Fruit fly (Drosophila melanogaster) whole organism, embryonic: Measurements from ENCODE around the gene HDAC3.

Experiments used
- CG10209 ChIP-seq: fragments of 200-800 bp; sonication (Bioruptor generic); optimal IDR thresholded peaks from 3 replicates; lab custom pipeline; 2017; ENCODE audit warnings: missing biosample characterization, mild to moderate bottlenecking, missing genetic modification characterization, missing genetic modification reagents
- CG10366 ChIP-seq: fragments of 200-800 bp; sonication (Bioruptor generic); IDR thresholded peaks from 2 replicates; pipeline ENCODE4 v1.3.6; 2022; ENCODE audit warnings: missing biosample characterization, missing genetic modification characterization
- CG10431 ChIP-seq: fragments of 200-800 bp; sonication (Bioruptor generic); optimal IDR thresholded peaks from 3 replicates; lab custom pipeline; 2018; ENCODE audit warnings: missing biosample characterization, mild to moderate bottlenecking, missing genetic modification characterization
- CG10565 ChIP-seq: fragments of 200-800 bp; sonication (Bioruptor generic); optimal IDR thresholded peaks from 3 replicates; lab custom pipeline; 2016; ENCODE audit warnings: missing biosample characterization, mild to moderate bottlenecking, missing genetic modification characterization
- CG11093 ChIP-seq: fragments of 200-800 bp; sonication (Bioruptor generic); IDR thresholded peaks from 3 replicates; pipeline ENCODE4 v1.3.6; 2022; ENCODE audit warnings: missing biosample characterization, missing genetic modification characterization
- CG11456 ChIP-seq: fragments of 200-800 bp; sonication (Bioruptor generic); IDR thresholded peaks from 3 replicates; pipeline ENCODE4 v1.3.6; 2022; ENCODE audit warnings: missing biosample characterization, missing genetic modification characterization
- CG15269 ChIP-seq: fragments of 200-800 bp; sonication (Bioruptor generic); optimal IDR thresholded peaks from 2 replicates; lab custom pipeline; 2018; ENCODE audit warnings: missing biosample characterization, mild to moderate bottlenecking, missing genetic modification characterization, moderate library complexity
- CG15601 ChIP-seq: fragments of 200-800 bp; sonication (Bioruptor generic); optimal IDR thresholded peaks from 3 replicates; lab custom pipeline; 2019; ENCODE audit warnings: missing biosample characterization, mild to moderate bottlenecking, missing genetic modification characterization, moderate library complexity
- CG17359 ChIP-seq: fragments of 200-800 bp; sonication (Bioruptor generic); optimal IDR thresholded peaks from 3 replicates; lab custom pipeline; 2018; ENCODE audit warnings: missing biosample characterization, mild to moderate bottlenecking, missing genetic modification characterization, moderate library complexity
- CG17361 ChIP-seq: fragments of 200-800 bp; sonication (Bioruptor generic); IDR thresholded peaks from 3 replicates; pipeline ENCODE4 v1.3.6; 2022; ENCODE audit warnings: missing biosample characterization, missing genetic modification characterization
- CG3163 ChIP-seq: fragments of 200-800 bp; sonication (Bioruptor generic); optimal IDR thresholded peaks from 3 replicates; lab custom pipeline; 2016; ENCODE audit warnings: missing biosample characterization, missing genetic modification characterization
- CG32532 ChIP-seq: fragments of 200-800 bp; sonication (Bioruptor generic); IDR thresholded peaks from 2 replicates; pipeline ENCODE4 v1.3.6; 2022; ENCODE audit warnings: missing biosample characterization, missing genetic modification characterization
- CG4820 ChIP-seq: fragments of 200-800 bp; sonication (Bioruptor generic); optimal IDR thresholded peaks from 3 replicates; lab custom pipeline; 2016; ENCODE audit warnings: missing biosample characterization, missing genetic modification characterization
- CG6683 ChIP-seq: fragments of 200-800 bp; sonication (Bioruptor generic); optimal IDR thresholded peaks from 2 replicates; lab custom pipeline; 2017; ENCODE audit warnings: missing biosample characterization, mild to moderate bottlenecking, missing genetic modification characterization, missing genetic modification reagents
- CG6689 ChIP-seq: fragments of 200-800 bp; sonication (Bioruptor generic); IDR thresholded peaks from 2 replicates; pipeline ENCODE4 v1.3.6; 2022; ENCODE audit warnings: missing biosample characterization, missing genetic modification characterization
- CG8089 ChIP-seq: fragments of 200-800 bp; sonication (Bioruptor generic); optimal IDR thresholded peaks from 3 replicates; lab custom pipeline; 2016; ENCODE audit warnings: missing biosample characterization, missing genetic modification characterization
- CG8388 ChIP-seq: fragments of 200-800 bp; sonication (Bioruptor generic); optimal IDR thresholded peaks from 2 replicates; lab custom pipeline; 2019; ENCODE audit warnings: missing biosample characterization, mild to moderate bottlenecking, missing genetic modification characterization, moderate library complexity
- CG8765 ChIP-seq: fragments of 200-800 bp; sonication (Bioruptor generic); IDR thresholded peaks from 2 replicates; pipeline ENCODE4 v1.3.6; 2022; ENCODE audit warnings: missing biosample characterization, missing genetic modification characterization
- CTCF ChIP-seq: fragments of 200-800 bp; sonication (Bioruptor generic); optimal IDR thresholded peaks from 2 replicates; lab custom pipeline; 2017; ENCODE audit warnings: missing biosample characterization, mild to moderate bottlenecking, missing genetic modification characterization, moderate library complexity
- CrebB ChIP-seq: fragments of 200-800 bp; sonication (Bioruptor generic); optimal IDR thresholded peaks from 3 replicates; lab custom pipeline; 2018; ENCODE audit warnings: missing biosample characterization, mild to moderate bottlenecking, missing genetic modification characterization
- Dek ChIP-seq: fragments of 200-800 bp; sonication (Bioruptor generic); optimal IDR thresholded peaks from 3 replicates; lab custom pipeline; 2019; ENCODE audit warnings: missing biosample characterization, mild to moderate bottlenecking, missing genetic modification characterization, moderate library complexity
- Doc2 ChIP-seq: fragments of 200-800 bp; sonication (Bioruptor generic); IDR thresholded peaks from 2 replicates; pipeline ENCODE4 v1.3.6; 2022; ENCODE audit warnings: missing biosample characterization, missing genetic modification characterization
- ERR ChIP-seq: fragments of 200-800 bp; sonication (Bioruptor generic); optimal IDR thresholded peaks from 2 replicates; lab custom pipeline; 2016; ENCODE audit warnings: missing biosample characterization, missing genetic modification characterization
- Elba2 ChIP-seq: fragments of 200-800 bp; sonication (Bioruptor generic); optimal IDR thresholded peaks from 3 replicates; lab custom pipeline; 2016; ENCODE audit warnings: missing biosample characterization, missing genetic modification characterization
- Gug ChIP-seq: fragments of 200-800 bp; sonication (Bioruptor generic); IDR thresholded peaks from 4 replicates; pipeline ENCODE4 v1.3.6; 2022; ENCODE audit warnings: missing biosample characterization, missing genetic modification characterization
- HLH3B ChIP-seq: fragments of 200-800 bp; sonication (Bioruptor generic); IDR thresholded peaks from 2 replicates; pipeline ENCODE4 v1.3.6; 2022; ENCODE audit warnings: missing biosample characterization, missing genetic modification characterization
- Hmx ChIP-seq: fragments of 200-800 bp; sonication (Bioruptor generic); optimal IDR thresholded peaks from 2 replicates; lab custom pipeline; 2016; ENCODE audit warnings: missing biosample characterization, missing genetic modification characterization
- Mrtf ChIP-seq: fragments of 200-800 bp; sonication (Bioruptor generic); IDR thresholded peaks from 3 replicates; pipeline ENCODE4 v1.3.6; 2022; ENCODE audit warnings: missing biosample characterization, missing genetic modification characterization
- NK7.1 ChIP-seq: fragments of 200-800 bp; sonication (Bioruptor generic); optimal IDR thresholded peaks from 3 replicates; lab custom pipeline; 2016; ENCODE audit warnings: missing biosample characterization, missing genetic modification characterization
- PHDP ChIP-seq: fragments of 200-800 bp; sonication (Bioruptor generic); optimal IDR thresholded peaks from 3 replicates; lab custom pipeline; 2018; ENCODE audit warnings: missing biosample characterization, mild to moderate bottlenecking, missing genetic modification characterization, moderate library complexity
- YL-1 ChIP-seq: fragments of 200-800 bp; sonication (Bioruptor generic); optimal IDR thresholded peaks from 3 replicates; lab custom pipeline; 2017; ENCODE audit warnings: missing biosample characterization, mild to moderate bottlenecking, missing genetic modification characterization
- al ChIP-seq: fragments of 200-800 bp; sonication (Bioruptor generic); IDR thresholded peaks from 2 replicates; pipeline ENCODE4 v1.3.6; 2022; ENCODE audit warnings: missing biosample characterization, missing genetic modification characterization
- br ChIP-seq: fragments of >200 bp; optimal IDR thresholded peaks from 2 replicates; lab custom pipeline; 2017
- cas ChIP-seq: fragments of 200-800 bp; sonication (Bioruptor generic); IDR thresholded peaks from 2 replicates; pipeline ENCODE4 v1.3.6; 2022; ENCODE audit warnings: missing biosample characterization, missing genetic modification characterization
- cato ChIP-seq: fragments of 200-800 bp; sonication (Bioruptor generic); optimal IDR thresholded peaks from 2 replicates; lab custom pipeline; 2016; ENCODE audit warnings: missing biosample characterization, missing genetic modification characterization, borderline replicate concordance
- caup ChIP-seq: fragments of 200-800 bp; sonication (Bioruptor generic); optimal IDR thresholded peaks from 3 replicates; lab custom pipeline; 2017; ENCODE audit warnings: missing biosample characterization, mild to moderate bottlenecking, missing genetic modification characterization, moderate library complexity; ENCODE audit not compliant: severe bottlenecking
- dm ChIP-seq: fragments of 200-800 bp; sonication (Bioruptor generic); optimal IDR thresholded peaks from 3 replicates; lab custom pipeline; 2016; ENCODE audit warnings: missing biosample characterization, missing genetic modification characterization
- exex ChIP-seq: fragments of 200-800 bp; sonication (Bioruptor generic); optimal IDR thresholded peaks from 4 replicates; lab custom pipeline; 2018; ENCODE audit warnings: missing biosample characterization, mild to moderate bottlenecking, missing genetic modification characterization, moderate library complexity
- fd64A ChIP-seq: fragments of 200-800 bp; sonication (Bioruptor generic); optimal IDR thresholded peaks from 3 replicates; lab custom pipeline; 2018; ENCODE audit warnings: missing biosample characterization, mild to moderate bottlenecking, missing genetic modification characterization
- hkb ChIP-seq, 2 experiments: fragments of 200-800 bp in 1 of 2; fragments of >200 bp in 1 of 2; sonication (Bioruptor generic) in 1 of 2; IDR thresholded peaks in 1 of 2; optimal IDR thresholded peaks in 1 of 2; 2 replicates each; pipeline versions ENCODE4 v1.3.6 to Lab custom; 2017 to 2022; ENCODE audit warnings: missing biosample characterization in 1 of 2, missing genetic modification characterization in 1 of 2
- hth ChIP-seq: fragments of >200 bp; optimal IDR thresholded peaks from 2 replicates; lab custom pipeline; 2017; ENCODE audit warnings: inconsistent platforms
- ken ChIP-seq: fragments of 200-800 bp; sonication (Bioruptor generic); IDR thresholded peaks from 3 replicates; pipeline ENCODE4 v1.3.6; 2022; ENCODE audit warnings: missing biosample characterization, missing genetic modification characterization
- kni ChIP-seq: fragments of 200-800 bp; sonication (Bioruptor generic); optimal IDR thresholded peaks from 3 replicates; lab custom pipeline; 2017; ENCODE audit warnings: mild to moderate bottlenecking, missing biosample characterization, missing genetic modification reagents, missing genetic modification characterization
- nerfin-2 ChIP-seq: fragments of 200-800 bp; sonication (Bioruptor generic); IDR thresholded peaks from 2 replicates; pipeline ENCODE4 v1.3.6; 2022; ENCODE audit warnings: missing biosample characterization, missing genetic modification characterization; ENCODE audit not compliant: partially characterized antibody
- pzg ChIP-seq: fragments of 200-800 bp; sonication (Bioruptor generic); optimal IDR thresholded peaks from 3 replicates; lab custom pipeline; 2018; ENCODE audit warnings: missing biosample characterization, mild to moderate bottlenecking, missing genetic modification characterization, moderate library complexity
- sens ChIP-seq: fragments of 200-800 bp; sonication (Bioruptor generic); peaks from one replicate; lab custom pipeline; 2016; ENCODE audit warnings: missing biosample characterization, missing genetic modification characterization
- seq ChIP-seq: fragments of 200-800 bp; sonication (Bioruptor generic); IDR thresholded peaks from 2 replicates; pipeline ENCODE4 v1.3.6; 2022; ENCODE audit warnings: missing biosample characterization, missing genetic modification characterization
- so ChIP-seq: fragments of 200-800 bp; sonication (Bioruptor generic); IDR thresholded peaks from 3 replicates; pipeline ENCODE4 v1.3.6; 2022; ENCODE audit warnings: missing biosample characterization, missing genetic modification characterization
- twi ChIP-seq: fragments of 200-800 bp; optimal IDR thresholded peaks from 2 replicates; lab custom pipeline; 2019; ENCODE audit warnings: missing biosample characterization, mild to moderate bottlenecking, missing genetic modification characterization, moderate library complexity
- vfl ChIP-seq: fragments of 200-800 bp; sonication (Bioruptor generic); optimal IDR thresholded peaks from 2 replicates; lab custom pipeline; 2016; ENCODE audit warnings: missing biosample characterization, missing genetic modification characterization
- zfh1 ChIP-seq: fragments of 200-800 bp; sonication (Bioruptor generic); IDR thresholded peaks from 3 replicates; pipeline ENCODE4 v1.3.6; 2022; ENCODE audit warnings: missing biosample characterization, missing genetic modification characterization

HDAC3 gene

dm6 chr3R:5470586-5471283 lies 3.7 kb downstream of the HDAC3 start, which contains the start of the genes mRpL44 and Snr1 (continued):
- TF ChIP-seq CG10209 (GFP tag; lab: Kevin White, UChicago) (peak; percentile 43), CG10565 (GFP tag; lab: Kevin White, UChicago) (no peak), Mrtf (GFP tag; lab: Robert Waterston, UW) (no peak), PHDP (no peak), br (lab: Kevin White, UChicago) (no peak), HLH3B (GFP tag; lab: Robert Waterston, UW) (no peak), ken (GFP tag; lab: Robert Waterston, UW) (no peak), CG6683 (GFP tag; lab: Kevin White, UChicago) (peak; percentile 33), Dek (peak; percentile 58), twi (tag; lab: Kevin White, UChicago) (peak; percentile 33), ERR (GFP tag; lab: Kevin White, UChicago) (no peak), fd64A (GFP tag; lab: Kevin White, UChicago) (no peak), al (no peak), cas (GFP tag; lab: Robert Waterston, UW) (no peak), CG8765 (GFP tag; lab: Robert Waterston, UW) (no peak), CG3163 (GFP tag; lab: Kevin White, UChicago) (no peak), CG17361 (peak; percentile 78; the same call in 2 of the 3 replicates), CG32532 (GFP tag; lab: Robert Waterston, UW) (peak; percentile 27; the same call in 1 of the 2 replicates), CG6689 (GFP tag; lab: Robert Waterston, UW) (no peak), Gug (no peak; the same call in 3 of the 4 replicates), cato (GFP tag; lab: Kevin White, UChicago) (peak; percentile 1), Hmx (no peak), nerfin-2 (GFP tag; lab: Robert Waterston, UW) (no peak), hth (no peak), sens (GFP tag; lab: Kevin White, UChicago) (peak; percentile 54), seq (GFP tag; lab: Robert Waterston, UW) (no peak), exex (tag; lab: Kevin White, UChicago) (peak; percentile 57), CTCF (GFP tag; lab: Kevin White, UChicago) (no peak), CG11456 (no peak), hkb (optimal IDR thresholded peaks at IDR 0.05; lab: Kevin White, UChicago) (no peak), hkb (GFP tag; IDR thresholded peaks at IDR 0.05; lab: Robert Waterston, UW) (no peak), CG17359 (no peak), kni (no peak), CG10431 (peak; percentile 99), caup (GFP tag; lab: Kevin White, UChicago) (peak; percentile 47), dm (GFP tag; lab: Kevin White, UChicago) (no peak), pzg (peak; percentile 30), Elba2 (GFP tag; lab: Kevin White, UChicago) (no peak), CrebB (no peak), zfh1 (GFP tag; lab: Robert Waterston, UW) (no peak; the same call in 2 of the 3 replicates), NK7.1 (no peak), CG10366 (GFP tag; lab: Robert Waterston, UW) (no peak), CG15601 (tag; lab: Kevin White, UChicago) (no peak), YL-1 (GFP tag; lab: Kevin White, UChicago) (peak; percentile 85), CG11093 (no peak), so (no peak), Doc2 (GFP tag; lab: Robert Waterston, UW) (no peak), CG8089 (no peak), vfl (no peak), CG15269 (tag; lab: Kevin White, UChicago) (no peak), CG8388 (peak; percentile 19), CG4820 (GFP tag; lab: Kevin White, UChicago) (no peak)
